Worm (Caenorhabditis elegans) whole organism, L3 larva: ENCODE results near the gene C29F7.2.

Source experiments
- ama-1 ChIP-seq: fragments of 150-350 bp; optimal IDR thresholded peaks from 2 replicates; lab custom pipeline; 2018
- elt-1 ChIP-seq: fragments of 150-350 bp; optimal IDR thresholded peaks from 2 replicates; lab custom pipeline; 2014; ENCODE audit warnings: missing biosample characterization, missing genetic modification characterization
- mml-1 ChIP-seq: fragments of 150-350 bp; sonication (generic microtip); optimal IDR thresholded peaks from 3 replicates; lab custom pipeline; 2014; ENCODE audit warnings: missing biosample characterization, missing genetic modification characterization
- nhr-76 ChIP-seq: fragments of 150-350 bp; sonication (generic microtip); optimal IDR thresholded peaks from 5 replicates; lab custom pipeline; 2014; ENCODE audit warnings: missing biosample characterization, missing genetic modification characterization
- ztf-11 ChIP-seq: fragments of 150-350 bp; optimal IDR thresholded peaks from 2 replicates; lab custom pipeline; 2014; ENCODE audit warnings: missing biosample characterization, missing genetic modification characterization

DNA sequence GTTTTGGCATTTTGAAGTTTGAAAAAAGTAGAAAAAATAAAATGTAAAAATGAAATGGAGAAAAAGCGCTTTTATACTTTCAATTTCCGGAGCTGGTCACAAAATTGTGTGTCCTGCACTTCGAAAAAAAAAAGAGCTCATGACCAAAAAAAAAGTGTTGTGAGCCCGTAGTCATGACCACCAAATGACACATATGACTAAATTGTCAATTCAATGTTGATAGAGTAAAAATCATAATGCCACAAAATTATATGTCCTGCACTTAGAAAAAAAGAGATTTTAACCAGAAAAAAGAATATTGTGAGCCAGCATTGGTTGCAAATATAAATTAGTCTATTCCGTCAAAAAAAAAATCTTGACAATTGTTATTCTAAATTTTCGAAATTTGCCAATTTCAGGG lies 16.7 kb upstream of the C29F7.2 start, which contains the start of gene F02C12.2:
- TF ChIP-seq ama-1 (lab: Kevin White, UChicago) (no peak), elt-1 (tag; lab: Kevin White, UChicago) (no peak), mml-1 (tag; lab: Kevin White, UChicago) (no peak), nhr-76 (tag; lab: Kevin White, UChicago) (no peak), ztf-11 (tag; lab: Kevin White, UChicago) (no peak)
